Worm (Caenorhabditis elegans): ENCODE data around the gene F55C9.6.

F55C9.6 gene

DNA sequence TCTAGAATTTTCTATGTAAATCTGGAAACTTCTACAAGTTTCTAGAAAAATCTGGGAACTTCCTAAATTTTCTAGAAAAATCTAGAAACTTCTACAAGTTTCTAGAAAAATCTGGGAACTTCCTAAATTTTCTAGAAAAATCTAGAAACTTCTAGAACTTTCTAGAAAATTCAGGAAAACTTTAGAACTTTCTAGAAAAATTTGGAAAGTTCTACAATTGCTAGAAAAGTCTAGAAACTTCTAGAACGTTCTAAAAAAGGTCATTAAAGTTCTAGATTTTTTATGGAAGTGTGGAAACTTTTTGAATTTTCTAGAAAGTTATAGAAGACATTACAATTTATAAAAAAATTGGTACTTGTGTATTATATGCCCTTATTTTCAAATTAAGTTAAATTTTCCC, 3.6 kb downstream of the F55C9.6 start, which contains the start of gene F55C9.5:
Gene F55C9.5, minus strand, starts transcription at position 101 of the 400 bp plus-strand sequence.
- no peak for TF ChIP-seq nhr-12 (tag; optimal IDR thresholded peaks at IDR 0.05)
- no peak for TF ChIP-seq unc-62 (GFP tag; optimal IDR thresholded peaks at IDR 0.05)
- TF ChIP-seq mml-1 (tag; optimal IDR thresholded peaks at IDR 0.05): no peak
- no peak for TF ChIP-seq egl-5 (tag; optimal IDR thresholded peaks at IDR 0.05)
- no peak for TF ChIP-seq ceh-28 (tag; optimal IDR thresholded peaks at IDR 0.05)
- TF ChIP-seq nhr-23 (tag; optimal IDR thresholded peaks at IDR 0.05): no peak
- no peak for TF ChIP-seq nhr-67 (tag; optimal IDR thresholded peaks at IDR 0.05)
- no peak for TF ChIP-seq snpc-4 (tag; optimal IDR thresholded peaks at IDR 0.05)
- TF ChIP-seq hmg-11 (tag; optimal IDR thresholded peaks at IDR 0.05): no peak
- no peak for TF ChIP-seq unc-39 (tag; optimal IDR thresholded peaks at IDR 0.05)
- no peak for TF ChIP-seq ama-1 (optimal IDR thresholded peaks at IDR 0.05)
- TF ChIP-seq sea-2 (GFP tag; optimal IDR thresholded peaks at IDR 0.05): no peak
- no peak for TF ChIP-seq ceh-9 (tag; optimal IDR thresholded peaks at IDR 0.05)

- TF ChIP-seq zag-1 (tag; optimal IDR thresholded peaks at IDR 0.05): no peak
- TF ChIP-seq daf-12 (tag; optimal IDR thresholded peaks at IDR 0.05): no peak
- TF ChIP-seq eor-1 (tag; optimal IDR thresholded peaks at IDR 0.05): no peak
- TF ChIP-seq lin-15B (tag; optimal IDR thresholded peaks at IDR 0.05): no peak
- TF ChIP-seq nhr-77 (tag; optimal IDR thresholded peaks at IDR 0.05): no peak
- no peak for TF ChIP-seq R02D3.7 (tag; optimal IDR thresholded peaks at IDR 0.05)
- no peak for TF ChIP-seq fkh-2 (tag; optimal IDR thresholded peaks at IDR 0.05)
- TF ChIP-seq nhr-11 (tag; optimal IDR thresholded peaks at IDR 0.05): no peak
- no peak for TF ChIP-seq mdl-1 (tag; optimal IDR thresholded peaks at IDR 0.05)
- TF ChIP-seq pqm-1 (tag; optimal IDR thresholded peaks at IDR 0.05): no peak
- no peak for TF ChIP-seq nhr-28 (tag; optimal IDR thresholded peaks at IDR 0.05)
- no peak for TF ChIP-seq fos-1 (tag; optimal IDR thresholded peaks at IDR 0.05)
Measured at ce11 chrV:19288073-19288805, 8.4 kb downstream of the F55C9.6 start, which contains the start of the genes F55C9.3 and fbxb-57. F55C9.3 (minus strand) TSS chrV:19288173. fbxb-57 (plus strand) TSS chrV:19288755.

ce11 chrV:19285921-19286320, 10.7 kb downstream of the F55C9.6 start:
- no peak for TF ChIP-seq nhr-43 (tag; optimal IDR thresholded peaks at IDR 0.05; ENCODE audit: poor library complexity, severe bottlenecking)
- TF ChIP-seq daf-12 (tag; optimal IDR thresholded peaks at IDR 0.05): no peak
- no peak for TF ChIP-seq nhr-23 (tag; optimal IDR thresholded peaks at IDR 0.05)
- TF ChIP-seq elt-3 (tag; optimal IDR thresholded peaks at IDR 0.05): no peak

DNA sequence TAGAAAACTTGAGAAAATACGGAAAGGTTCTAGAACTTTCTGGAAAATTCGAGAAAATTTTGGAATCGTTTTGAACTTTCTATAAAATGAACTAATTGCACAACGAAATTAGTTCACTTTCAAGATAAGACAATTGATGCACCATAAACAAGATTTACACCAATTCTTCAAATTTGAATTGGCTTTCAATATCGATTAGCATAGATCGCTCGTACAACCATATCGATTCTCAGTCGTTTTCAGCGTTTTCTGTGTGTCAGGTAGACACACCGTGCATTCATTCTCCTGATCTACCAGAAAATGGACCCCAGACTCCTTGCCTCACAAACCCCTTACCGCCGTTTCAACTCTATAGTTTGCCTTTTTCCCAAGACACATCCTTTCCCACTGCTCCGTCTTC, 14.3 kb downstream of the F55C9.6 start, which contains the start of gene fbxb-117:
Gene fbxb-117, plus strand, starts transcription at position 301 of the 400 bp plus-strand sequence.
- no peak for TF ChIP-seq elt-3 (tag; optimal IDR thresholded peaks at IDR 0.05)
- no peak for TF ChIP-seq nhr-237 (tag; optimal IDR thresholded peaks at IDR 0.05)
- TF ChIP-seq tbx-2 (tag; optimal IDR thresholded peaks at IDR 0.05): no peak
- TF ChIP-seq ceh-9 (tag; optimal IDR thresholded peaks at IDR 0.05): no peak
- TF ChIP-seq nhr-23 (tag; optimal IDR thresholded peaks at IDR 0.05): no peak
- TF ChIP-seq eor-1 (tag; optimal IDR thresholded peaks at IDR 0.05): no peak
- TF ChIP-seq aly-2 (tag; optimal IDR thresholded peaks at IDR 0.05): no peak
- no peak for TF ChIP-seq fkh-2 (tag; optimal IDR thresholded peaks at IDR 0.05)
- TF ChIP-seq ceh-28 (tag; optimal IDR thresholded peaks at IDR 0.05): no peak
- TF ChIP-seq ZK546.5 (tag; optimal IDR thresholded peaks at IDR 0.05): no peak
- no peak for TF ChIP-seq lsy-12 (tag; optimal IDR thresholded peaks at IDR 0.05)
- TF ChIP-seq ceh-16 (tag; optimal IDR thresholded peaks at IDR 0.05): no peak
- TF ChIP-seq nhr-12 (tag; optimal IDR thresholded peaks at IDR 0.05): no peak

DNA sequence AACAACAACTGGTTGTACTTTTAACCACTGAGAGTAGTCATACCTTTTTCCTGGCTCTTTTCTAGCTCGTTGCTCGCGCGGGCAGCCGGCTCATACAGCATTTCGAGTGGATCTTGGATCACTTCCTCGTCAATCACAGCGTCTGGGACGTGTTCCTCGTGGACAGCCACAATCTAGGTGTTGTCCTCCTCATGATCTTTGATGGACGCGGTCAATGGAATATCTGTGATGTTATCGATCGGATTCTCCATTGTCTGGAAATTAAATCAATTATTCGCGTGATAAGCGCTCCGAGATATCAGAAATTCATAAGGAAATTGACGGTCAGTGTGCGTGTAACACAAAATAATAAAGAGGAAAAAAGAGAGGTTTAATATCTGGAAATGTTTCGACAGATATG, 16.7 kb downstream of the F55C9.6 start, which contains the start of gene F21D9.8:
Gene F21D9.8, minus strand, starts transcription at position 101 of the 400 bp plus-strand sequence.
- TF ChIP-seq fkh-2 (tag; optimal IDR thresholded peaks at IDR 0.05) (no peak), ceh-16 (tag; optimal IDR thresholded peaks at IDR 0.05) (no peak)

Data from whole organism, L3 larva.